Worm (Caenorhabditis elegans): ENCODE measurements around the gene mnk-1.

mnk-1 gene

ce11 chrII:10529218-10529751 lies 25.6 kb downstream of the mnk-1 start:
- TF ChIP-seq aly-1 (tag; optimal IDR thresholded peaks at IDR 0.05) (no peak), tbx-37 (GFP tag; conservative IDR thresholded peaks at IDR 0.05) (0 out of 2 replicates have a peak, but pooled peaks have one; percentile 15)

ce11 chrII:10527649-10528134 lies 27.2 kb downstream of the mnk-1 start, which contains the start of gene mab-10:
mab-10 (plus strand) TSS chrII:10528084.
- TF ChIP-seq flt-1 (GFP tag; IDR thresholded peaks at IDR 0.05) (no peak), scrt-1 (GFP tag; IDR thresholded peaks at IDR 0.05) (peak; percentile 59; the same call in 1 of the 2 replicates)

ce11 chrII:10525134-10525533 lies 29.7 kb downstream of the mnk-1 start:
- TF ChIP-seq tra-4 (tag; optimal IDR thresholded peaks at IDR 0.05): no peak
- no peak for TF ChIP-seq B0310.2 (tag; optimal IDR thresholded peaks at IDR 0.05)
- no peak for TF ChIP-seq flt-1 (GFP tag; IDR thresholded peaks at IDR 0.05)
- TF ChIP-seq hmg-4 (GFP tag; optimal IDR thresholded peaks at IDR 0.05): no peak
- TF ChIP-seq ceh-36 (tag; optimal IDR thresholded peaks at IDR 0.05): no peak
- no peak for TF ChIP-seq tbx-11 (GFP tag; IDR thresholded peaks at IDR 0.05)
- no peak for TF ChIP-seq tbx-37 (GFP tag; conservative IDR thresholded peaks at IDR 0.05)
- TF ChIP-seq ceh-13 (GFP tag; optimal IDR thresholded peaks at IDR 0.05): no peak
- no peak for TF ChIP-seq pes-1 (GFP tag; IDR thresholded peaks at IDR 0.05)
- TF ChIP-seq aly-1 (tag; optimal IDR thresholded peaks at IDR 0.05): no peak
- TF ChIP-seq sea-1 (GFP tag; conservative IDR thresholded peaks at IDR 0.05): no peak
- no peak for TF ChIP-seq hmbx-1 (tag; optimal IDR thresholded peaks at IDR 0.05)
- TF ChIP-seq F13C5.2 (tag; optimal IDR thresholded peaks at IDR 0.05): no peak
- TF ChIP-seq ama-1 (optimal IDR thresholded peaks at IDR 0.05): no peak
- no peak for TF ChIP-seq hnd-1 (tag; optimal IDR thresholded peaks at IDR 0.05)
- no peak for TF ChIP-seq scrt-1 (GFP tag; IDR thresholded peaks at IDR 0.05)
- TF ChIP-seq ets-7 (tag; optimal IDR thresholded peaks at IDR 0.05): no peak

ce11 chrII:10524374-10524773 lies 30.5 kb downstream of the mnk-1 start, which contains the start of gene F59B10.6:
F59B10.6 (minus strand) TSS chrII:10524474.
- TF ChIP-seq ceh-36 (tag; optimal IDR thresholded peaks at IDR 0.05) (no peak), ama-1 (optimal IDR thresholded peaks at IDR 0.05) (no peak), hmbx-1 (tag; optimal IDR thresholded peaks at IDR 0.05) (no peak), B0310.2 (tag; optimal IDR thresholded peaks at IDR 0.05) (no peak), F13C5.2 (tag; optimal IDR thresholded peaks at IDR 0.05) (no peak), hnd-1 (tag; optimal IDR thresholded peaks at IDR 0.05) (no peak), tra-4 (tag; optimal IDR thresholded peaks at IDR 0.05) (no peak), scrt-1 (GFP tag; IDR thresholded peaks at IDR 0.05) (no peak)

- TF ChIP-seq pes-1 (GFP tag; IDR thresholded peaks at IDR 0.05) (no peak), tbx-37 (GFP tag; conservative IDR thresholded peaks at IDR 0.05) (no peak), hmg-4 (GFP tag; optimal IDR thresholded peaks at IDR 0.05) (no peak), ets-7 (tag; optimal IDR thresholded peaks at IDR 0.05) (no peak), hnd-1 (tag; optimal IDR thresholded peaks at IDR 0.05) (no peak), tbx-11 (GFP tag; IDR thresholded peaks at IDR 0.05) (no peak), ceh-36 (tag; optimal IDR thresholded peaks at IDR 0.05) (no peak), hmbx-1 (tag; optimal IDR thresholded peaks at IDR 0.05) (no peak), F13C5.2 (tag; optimal IDR thresholded peaks at IDR 0.05) (no peak), aly-1 (tag; optimal IDR thresholded peaks at IDR 0.05) (no peak), scrt-1 (GFP tag; IDR thresholded peaks at IDR 0.05) (no peak), B0310.2 (tag; optimal IDR thresholded peaks at IDR 0.05) (no peak), tra-4 (tag; optimal IDR thresholded peaks at IDR 0.05) (no peak), sea-1 (GFP tag; conservative IDR thresholded peaks at IDR 0.05) (no peak), flt-1 (GFP tag; IDR thresholded peaks at IDR 0.05) (no peak), ceh-13 (GFP tag; optimal IDR thresholded peaks at IDR 0.05) (no peak), ama-1 (optimal IDR thresholded peaks at IDR 0.05) (no peak)
Observed at ce11 chrII:10523583-10523982, 31.3 kb downstream of the mnk-1 start, which contains the start of gene F59B10.5. F59B10.5 (minus strand) TSS chrII:10523683.

- no peak for TF ChIP-seq sea-1 (GFP tag; conservative IDR thresholded peaks at IDR 0.05)
- no peak for TF ChIP-seq ama-1 (optimal IDR thresholded peaks at IDR 0.05)
- TF ChIP-seq flt-1 (GFP tag; IDR thresholded peaks at IDR 0.05): no peak
- TF ChIP-seq ceh-13 (GFP tag; optimal IDR thresholded peaks at IDR 0.05): no peak
- no peak for TF ChIP-seq F13C5.2 (tag; optimal IDR thresholded peaks at IDR 0.05)
- no peak for TF ChIP-seq aly-1 (tag; optimal IDR thresholded peaks at IDR 0.05)
- no peak for TF ChIP-seq scrt-1 (GFP tag; IDR thresholded peaks at IDR 0.05)
- no peak for TF ChIP-seq tbx-37 (GFP tag; conservative IDR thresholded peaks at IDR 0.05)
- no peak for TF ChIP-seq ets-7 (tag; optimal IDR thresholded peaks at IDR 0.05)
- no peak for TF ChIP-seq tra-4 (tag; optimal IDR thresholded peaks at IDR 0.05)
- no peak for TF ChIP-seq tbx-11 (GFP tag; IDR thresholded peaks at IDR 0.05)
- no peak for TF ChIP-seq ceh-36 (tag; optimal IDR thresholded peaks at IDR 0.05)
- no peak for TF ChIP-seq pes-1 (GFP tag; IDR thresholded peaks at IDR 0.05)
- no peak for TF ChIP-seq hmg-4 (GFP tag; optimal IDR thresholded peaks at IDR 0.05)
- TF ChIP-seq hmbx-1 (tag; optimal IDR thresholded peaks at IDR 0.05): no peak
- no peak for TF ChIP-seq B0310.2 (tag; optimal IDR thresholded peaks at IDR 0.05)
- no peak for TF ChIP-seq hnd-1 (tag; optimal IDR thresholded peaks at IDR 0.05)
Observed at ce11 chrII:10523031-10523430, 31.8 kb downstream of the mnk-1 start.

ce11 chrII:10519863-10520262 lies 35.0 kb downstream of the mnk-1 start:
- TF ChIP-seq scrt-1 (GFP tag; IDR thresholded peaks at IDR 0.05) (no peak), ama-1 (optimal IDR thresholded peaks at IDR 0.05) (no peak), tra-4 (tag; optimal IDR thresholded peaks at IDR 0.05) (no peak), hmbx-1 (tag; optimal IDR thresholded peaks at IDR 0.05) (no peak), sea-1 (GFP tag; conservative IDR thresholded peaks at IDR 0.05) (no peak), F13C5.2 (tag; optimal IDR thresholded peaks at IDR 0.05) (no peak), flt-1 (GFP tag; IDR thresholded peaks at IDR 0.05) (no peak), B0310.2 (tag; optimal IDR thresholded peaks at IDR 0.05) (no peak), aly-1 (tag; optimal IDR thresholded peaks at IDR 0.05) (no peak), hnd-1 (tag; optimal IDR thresholded peaks at IDR 0.05) (no peak), tbx-11 (GFP tag; IDR thresholded peaks at IDR 0.05) (no peak), ceh-13 (GFP tag; optimal IDR thresholded peaks at IDR 0.05) (no peak), tbx-37 (GFP tag; conservative IDR thresholded peaks at IDR 0.05) (no peak), ceh-36 (tag; optimal IDR thresholded peaks at IDR 0.05) (no peak), ets-7 (tag; optimal IDR thresholded peaks at IDR 0.05) (no peak), pes-1 (GFP tag; IDR thresholded peaks at IDR 0.05) (no peak), hmg-4 (GFP tag; optimal IDR thresholded peaks at IDR 0.05) (no peak)

Data from whole organism, early embryonic.